Worm (Caenorhabditis elegans): Measurements from ENCODE around the gene hot-6.
A peak's percentile ranks its signal among the peaks of the same experiment; 100 is the strongest.

Gene hot-6

DNA sequence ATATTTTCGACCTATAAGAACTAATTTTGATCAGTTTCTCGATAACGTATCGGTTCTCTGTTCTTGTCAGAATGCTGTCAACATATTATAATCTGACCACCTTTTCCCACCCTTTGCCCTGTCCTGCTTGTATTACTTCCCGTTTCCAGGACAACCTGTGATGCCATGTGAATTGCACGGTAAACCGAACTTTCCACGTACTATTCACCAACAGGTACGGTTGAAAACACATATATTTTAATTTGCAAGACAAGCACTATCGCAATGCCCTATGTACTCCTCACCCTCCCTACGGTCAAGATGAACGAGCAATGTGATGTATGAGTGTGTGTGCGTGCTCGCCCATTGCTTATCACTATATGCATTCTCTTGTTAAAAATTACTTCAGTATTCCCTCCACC, 13.6 kb downstream of the hot-6 start:
- TF ChIP-seq spr-1 (tag; optimal IDR thresholded peaks at IDR 0.05) (no peak), skn-1 (tag; optimal IDR thresholded peaks at IDR 0.05) (no peak), mep-1 (tag; optimal IDR thresholded peaks at IDR 0.05) (no peak), mdl-1 (tag; optimal IDR thresholded peaks at IDR 0.05) (no peak), daf-16 (GFP tag; optimal IDR thresholded peaks at IDR 0.05) (no peak), daf-16 (tag; optimal IDR thresholded peaks at IDR 0.05) (peak; percentile 86), nhr-102 (tag; optimal IDR thresholded peaks at IDR 0.05) (peak; percentile 57), Y48G9A.11 (GFP tag; IDR thresholded peaks at IDR 0.05) (no peak), D1046.2 (GFP tag; IDR thresholded peaks at IDR 0.05) (no peak), arid-1 (GFP tag; conservative IDR thresholded peaks at IDR 0.05) (no peak), php-3 (GFP tag; IDR thresholded peaks at IDR 0.05) (peak; percentile 45; the same call in 1 of the 2 replicates), F44E2.7 (GFP tag; IDR thresholded peaks at IDR 0.05) (no peak), unc-62 (GFP tag; optimal IDR thresholded peaks at IDR 0.05 in 1 of 2) (peak in 1 of 2 experiments; percentile 5), unc-62 (tag; optimal IDR thresholded peaks at IDR 0.05) (no peak), saeg-2 (GFP tag; IDR thresholded peaks at IDR 0.05) (no peak), egl-27 (tag; optimal IDR thresholded peaks at IDR 0.05) (no peak), nhr-48 (tag; optimal IDR thresholded peaks at IDR 0.05) (peak; percentile 77), T20F7.1 (GFP tag; optimal IDR thresholded peaks at IDR 0.05) (peak; percentile 45), ceh-20 (GFP tag; IDR thresholded peaks at IDR 0.05) (peak; percentile 22; the same call in 1 of the 2 replicates), mxl-2 (GFP tag; conservative IDR thresholded peaks at IDR 0.05) (0 out of 2 replicates have a peak, but pooled peaks have one; percentile 38), nhr-41 (GFP tag; IDR thresholded peaks at IDR 0.05) (peak; percentile 69; the same call in 1 of the 2 replicates), dmd-6 (GFP tag; IDR thresholded peaks at IDR 0.05) (peak; percentile 96), hlh-11 (tag; optimal IDR thresholded peaks at IDR 0.05) (peak; percentile 86), nhr-77 (tag; optimal IDR thresholded peaks at IDR 0.05) (peak; percentile 15), nhr-10 (tag; optimal IDR thresholded peaks at IDR 0.05) (no peak), aha-1 (tag) (peak; percentile 58), nhr-42 (GFP tag; IDR thresholded peaks at IDR 0.05) (no peak), lim-7 (GFP tag; IDR thresholded peaks at IDR 0.05) (no peak), ZK546.5 (tag; optimal IDR thresholded peaks at IDR 0.05) (no peak), dmd-9 (GFP tag; IDR thresholded peaks at IDR 0.05) (no peak), nhr-28 (tag; optimal IDR thresholded peaks at IDR 0.05) (peak; percentile 64), nhr-111 (GFP tag; optimal IDR thresholded peaks at IDR 0.05) (no peak), attf-4 (tag; optimal IDR thresholded peaks at IDR 0.05) (no peak), mdt-29 (GFP tag; IDR thresholded peaks at IDR 0.05) (no peak), nhr-25 (tag; optimal IDR thresholded peaks at IDR 0.05; ENCODE audit: borderline replicate concordance, insufficient read depth) (no peak), pqm-1 (tag; optimal IDR thresholded peaks at IDR 0.05) (peak; percentile 49), F49E8.2 (tag; optimal IDR thresholded peaks at IDR 0.05; ENCODE audit: borderline replicate concordance) (no peak), hmg-1.1 (GFP tag; IDR thresholded peaks at IDR 0.05) (no peak), gei-8 (GFP tag; optimal IDR thresholded peaks at IDR 0.05) (no peak), F10B5.3 (tag; optimal IDR thresholded peaks at IDR 0.05) (no peak), tra-1 (GFP tag; IDR thresholded peaks at IDR 0.05) (peak; percentile 78), spr-3 (GFP tag; optimal IDR thresholded peaks at IDR 0.05) (no peak), daf-19 (GFP tag; conservative IDR thresholded peaks at IDR 0.05) (no peak), dmd-8 (GFP tag; IDR thresholded peaks at IDR 0.05) (no peak), ama-1 (optimal IDR thresholded peaks at IDR 0.05) (no peak), ceh-32 (tag; optimal IDR thresholded peaks at IDR 0.05; ENCODE audit: poor library complexity) (no peak), ces-1 (GFP tag; optimal IDR thresholded peaks at IDR 0.05) (no peak), dve-1 (tag; optimal IDR thresholded peaks at IDR 0.05; ENCODE audit: insufficient read depth) (peak; percentile 38)
